Fruit fly (Drosophila melanogaster): ENCODE measurements around the gene Tollo.

The Tollo gene

dm6 chr3L:15232431-15233254 is 2.8 kb upstream of the Tollo start:
- TF ChIP-seq CG8478 (optimal IDR thresholded peaks at IDR 0.05): no peak
- TF ChIP-seq CTCF (optimal IDR thresholded peaks at IDR 0.05): no peak

- TF ChIP-seq CTCF (optimal IDR thresholded peaks at IDR 0.05) (no peak), CG8478 (optimal IDR thresholded peaks at IDR 0.05) (no peak)
Measured at dm6 chr3L:15234233-15234778, 1.1 kb upstream of the Tollo start.

dm6 chr3L:15240729-15241128 is 5.3 kb downstream of the Tollo start:
- no peak for TF ChIP-seq CTCF (optimal IDR thresholded peaks at IDR 0.05)
- no peak for TF ChIP-seq CG8478 (optimal IDR thresholded peaks at IDR 0.05)

dm6 chr3L:15243484-15243883 is 8.1 kb downstream of the Tollo start:
- TF ChIP-seq CG8478 (optimal IDR thresholded peaks at IDR 0.05) (no peak), CTCF (optimal IDR thresholded peaks at IDR 0.05) (no peak)

- TF ChIP-seq CTCF (optimal IDR thresholded peaks at IDR 0.05) (no peak), CG8478 (optimal IDR thresholded peaks at IDR 0.05) (no peak)
Measured at dm6 chr3L:15245698-15246097, 10.3 kb downstream of the Tollo start.

dm6 chr3L:15246353-15246752 is 10.9 kb downstream of the Tollo start:
- no peak for TF ChIP-seq CTCF (optimal IDR thresholded peaks at IDR 0.05)
- no peak for TF ChIP-seq CG8478 (optimal IDR thresholded peaks at IDR 0.05)

- TF ChIP-seq CTCF (optimal IDR thresholded peaks at IDR 0.05) (no peak), CG8478 (optimal IDR thresholded peaks at IDR 0.05) (no peak)
Measured at dm6 chr3L:15247450-15247849, 12.0 kb downstream of the Tollo start.

dm6 chr3L:15248707-15249106 is 13.3 kb downstream of the Tollo start:
- TF ChIP-seq CTCF (optimal IDR thresholded peaks at IDR 0.05) (no peak), CG8478 (optimal IDR thresholded peaks at IDR 0.05) (no peak)

dm6 chr3L:15249729-15250128 is 14.3 kb downstream of the Tollo start:
- TF ChIP-seq CG8478 (optimal IDR thresholded peaks at IDR 0.05) (no peak), CTCF (optimal IDR thresholded peaks at IDR 0.05) (no peak)

dm6 chr3L:15251759-15252322 is 16.4 kb downstream of the Tollo start:
- TF ChIP-seq CTCF (optimal IDR thresholded peaks at IDR 0.05): no peak
- no peak for TF ChIP-seq CG8478 (optimal IDR thresholded peaks at IDR 0.05)

- TF ChIP-seq CG8478 (optimal IDR thresholded peaks at IDR 0.05): no peak
- TF ChIP-seq CTCF (optimal IDR thresholded peaks at IDR 0.05): no peak
Measured at dm6 chr3L:15252562-15252961, 17.1 kb downstream of the Tollo start.

dm6 chr3L:15253606-15254054 is 18.2 kb downstream of the Tollo start:
- no peak for TF ChIP-seq CG8478 (optimal IDR thresholded peaks at IDR 0.05)
- TF ChIP-seq CTCF (optimal IDR thresholded peaks at IDR 0.05): no peak

- TF ChIP-seq CTCF (optimal IDR thresholded peaks at IDR 0.05) (no peak), CG8478 (optimal IDR thresholded peaks at IDR 0.05) (no peak)
Measured at dm6 chr3L:15254118-15254517, 18.7 kb downstream of the Tollo start.

- TF ChIP-seq CG8478 (optimal IDR thresholded peaks at IDR 0.05) (no peak), CTCF (optimal IDR thresholded peaks at IDR 0.05) (no peak)
Measured at dm6 chr3L:15257154-15257553, 21.7 kb downstream of the Tollo start.

dm6 chr3L:15258357-15258756 is 22.9 kb downstream of the Tollo start:
- TF ChIP-seq CTCF (optimal IDR thresholded peaks at IDR 0.05): no peak
- TF ChIP-seq CG8478 (optimal IDR thresholded peaks at IDR 0.05): no peak

- no peak for TF ChIP-seq CG8478 (optimal IDR thresholded peaks at IDR 0.05)
- TF ChIP-seq CTCF (optimal IDR thresholded peaks at IDR 0.05): no peak
Measured at dm6 chr3L:15260593-15260992, 25.2 kb downstream of the Tollo start.
